Worm (Caenorhabditis elegans) whole organism, L4 larva: ENCODE data around the gene dkf-2.

Experiments used
- ama-1 ChIP-seq: fragments of 150-350 bp; optimal IDR thresholded peaks from 2 replicates; lab custom pipeline; 2014; ENCODE audit warnings: inconsistent platforms, mixed read lengths
- ceh-62 ChIP-seq: sonication (generic microtip); optimal IDR thresholded peaks from 2 replicates; lab custom pipeline; 2017; ENCODE audit warnings: missing biosample characterization, missing genetic modification characterization
- dmd-8 ChIP-seq: fragments of 200-800 bp; sonication (Bioruptor generic); IDR thresholded peaks from 2 replicates; pipeline ENCODE4 v1.3.6; 2022; ENCODE audit warnings: missing genetic modification characterization, missing compliant biosample characterization
- jun-1 ChIP-seq: fragments of 150-350 bp; optimal IDR thresholded peaks from 2 replicates; lab custom pipeline; 2014; ENCODE audit warnings: missing biosample characterization, missing genetic modification reagents, missing genetic modification characterization
- lin-39 ChIP-seq: fragments of 150-350 bp; optimal IDR thresholded peaks from 2 replicates; lab custom pipeline; 2014; ENCODE audit warnings: missing biosample characterization, missing genetic modification reagents, missing genetic modification characterization
- snpc-4 ChIP-seq: fragments of 150-350 bp; optimal IDR thresholded peaks from 2 replicates; lab custom pipeline; 2014; ENCODE audit warnings: missing biosample characterization, missing genetic modification characterization
- spr-3 ChIP-seq: fragments of 200-800 bp; sonication (Bioruptor generic); optimal IDR thresholded peaks from 2 replicates; lab custom pipeline; 2018; ENCODE audit warnings: mild to moderate bottlenecking, missing genetic modification characterization, missing compliant biosample characterization
- zag-1 ChIP-seq: fragments of 150-350 bp; optimal IDR thresholded peaks from 2 replicates; lab custom pipeline; 2014; ENCODE audit warnings: missing biosample characterization, missing genetic modification characterization
- ztf-7 ChIP-seq: fragments of 150-350 bp; optimal IDR thresholded peaks from 2 replicates; lab custom pipeline; 2014; ENCODE audit warnings: missing biosample characterization, missing genetic modification characterization

DNA sequence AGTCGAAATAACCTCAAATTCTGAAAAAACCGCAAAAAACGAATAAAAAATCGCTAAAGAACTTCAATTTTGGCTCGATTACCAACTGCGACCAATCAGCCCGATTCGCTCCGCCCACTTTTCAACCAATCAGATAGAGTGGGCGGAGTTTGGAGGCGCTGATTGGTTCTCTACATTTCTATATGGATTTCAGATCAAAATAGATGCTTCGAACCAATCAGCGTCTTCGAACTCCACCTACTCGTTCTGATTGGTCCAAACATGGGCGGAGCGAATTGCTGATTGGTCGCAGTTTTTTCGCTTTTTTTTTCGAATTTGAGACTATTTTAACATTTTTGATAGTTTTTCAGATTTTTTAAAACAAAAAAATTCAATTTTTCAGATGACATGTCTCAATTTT lies 60.7 kb downstream of the dkf-2 start:
- TF ChIP-seq jun-1 (tag; lab: Kevin White, UChicago) (no peak), spr-3 (GFP tag; lab: Kevin White, UChicago) (no peak), snpc-4 (no peak), zag-1 (tag; lab: Kevin White, UChicago) (no peak), ama-1 (lab: Kevin White, UChicago) (no peak), lin-39 (tag; lab: Kevin White, UChicago) (no peak), ztf-7 (tag; lab: Kevin White, UChicago) (no peak), dmd-8 (GFP tag; lab: Robert Waterston, UW) (no peak), ceh-62 (tag; lab: Kevin White, UChicago) (no peak)
